Fruit fly (Drosophila melanogaster) whole organism, adult: ENCODE results near the gene CG14088.

Experiments
- CG12768 ChIP-seq: fragments of 200-800 bp; sonication (Bioruptor generic); optimal IDR thresholded peaks from 2 replicates; lab custom pipeline; 2017; ENCODE audit warnings: missing biosample characterization, missing genetic modification characterization, mild to moderate bottlenecking, moderate library complexity, missing genetic modification reagents
- CG14711 ChIP-seq: fragments of 200-800 bp; sonication (Bioruptor generic); optimal IDR thresholded peaks from 2 replicates; lab custom pipeline; 2018; ENCODE audit warnings: missing biosample characterization, mild to moderate bottlenecking, missing genetic modification characterization, moderate library complexity
- CG1620 ChIP-seq: fragments of 200-800 bp; sonication (Bioruptor generic); optimal IDR thresholded peaks from 2 replicates; lab custom pipeline; 2016; ENCODE audit warnings: missing biosample characterization, missing genetic modification characterization
- CG33017 ChIP-seq: fragments of 200-800 bp; sonication (Bioruptor generic); optimal IDR thresholded peaks from 2 replicates; lab custom pipeline; 2018; ENCODE audit warnings: missing biosample characterization, mild to moderate bottlenecking, missing genetic modification characterization, moderate library complexity
- CG7045 ChIP-seq: fragments of 200-800 bp; sonication (Bioruptor generic); optimal IDR thresholded peaks from 2 replicates; lab custom pipeline; 2017; ENCODE audit warnings: missing biosample characterization, mild to moderate bottlenecking, missing genetic modification characterization
- Crg-1 ChIP-seq: fragments of 200-800 bp; sonication (Bioruptor generic); optimal IDR thresholded peaks from 2 replicates; lab custom pipeline; 2016; ENCODE audit warnings: missing biosample characterization, missing genetic modification characterization
- Mnt ChIP-seq: fragments of 200-800 bp; sonication (Bioruptor generic); optimal IDR thresholded peaks from 2 replicates; lab custom pipeline; 2016; ENCODE audit warnings: missing biosample characterization, mild to moderate bottlenecking, missing genetic modification characterization
- cic ChIP-seq: fragments of 200-800 bp; sonication (Bioruptor generic); optimal IDR thresholded peaks from 2 replicates; lab custom pipeline; 2017; ENCODE audit warnings: missing biosample characterization, mild to moderate bottlenecking, missing genetic modification characterization, moderate library complexity
- cnc ChIP-seq, 2 experiments: fragments of >200 bp; optimal IDR thresholded peaks; 2 replicates each; lab custom pipeline; 2017
- kay ChIP-seq: fragments of 200-800 bp; sonication (Bioruptor generic); peaks from one replicate; lab custom pipeline; 2016; ENCODE audit warnings: missing biosample characterization, missing genetic modification characterization, borderline replicate concordance
- tj ChIP-seq: fragments of 200-800 bp; sonication (Bioruptor generic); optimal IDR thresholded peaks from 3 replicates; lab custom pipeline; 2017; ENCODE audit warnings: missing biosample characterization, mild to moderate bottlenecking, missing genetic modification characterization, moderate library complexity

dm6 chr3L:19251643-19252042 is 18.8 kb downstream of the CG14088 start:
- TF ChIP-seq cic (GFP tag; lab: Kevin White, UChicago) (no peak), CG12768 (GFP tag; lab: Kevin White, UChicago) (no peak), Mnt (GFP tag; lab: Kevin White, UChicago) (no peak), Crg-1 (no peak), kay (GFP tag; lab: Kevin White, UChicago) (no peak), CG7045 (GFP tag; lab: Kevin White, UChicago) (no peak), CG14711 (tag; lab: Kevin White, UChicago) (no peak), tj (GFP tag; lab: Kevin White, UChicago) (no peak), CG33017 (tag; lab: Kevin White, UChicago) (no peak), cnc (optimal IDR thresholded peaks at IDR 0.05; lab: Kevin White, UChicago) (no peak), CG1620 (GFP tag; lab: Kevin White, UChicago) (no peak)
